Fruit fly (Drosophila melanogaster) whole organism: ENCODE results near the gene ND-51.

Source experiments
- CG8478 ChIP-seq: fragments of >200 bp; optimal IDR thresholded peaks from 2 replicates; lab custom pipeline; 2018; ENCODE audit warnings: inconsistent platforms
- Dll ChIP-seq: fragments of >200 bp; optimal IDR thresholded peaks from 2 replicates; lab custom pipeline; 2017
- EcR ChIP-seq, 2 experiments: fragments of >200 bp; optimal IDR thresholded peaks; 2 replicates each; lab custom pipeline; 2017; ENCODE audit warnings: missing biosample characterization in 2 of 2, missing genetic modification characterization in 2 of 2, missing genetic modification reagents in 2 of 2
- pan ChIP-seq: fragments of >200 bp; optimal IDR thresholded peaks from 2 replicates; lab custom pipeline; 2017
- psq ChIP-seq: fragments of >200 bp; optimal IDR thresholded peaks from 2 replicates; lab custom pipeline; 2017
- usp ChIP-seq: fragments of >200 bp; optimal IDR thresholded peaks from 2 replicates; lab custom pipeline; 2017; ENCODE audit warnings: missing biosample characterization, missing genetic modification characterization, mixed read lengths

ND-51 gene

dm6 chr2L:6077632-6078031 lies 15.1 kb upstream of the ND-51 start:
- TF ChIP-seq Dll (no peak), CG8478 (lab: Kevin White, UChicago) (no peak), EcR (GFP tag; optimal IDR thresholded peaks at IDR 0.05; lab: Kevin White, UChicago) (no peak), pan (no peak), usp (GFP tag; lab: Kevin White, UChicago) (no peak), psq (lab: Kevin White, UChicago) (no peak)

dm6 chr2L:6076829-6077364 lies 14.3 kb upstream of the ND-51 start:
- TF ChIP-seq psq (lab: Kevin White, UChicago), result no peak
- TF ChIP-seq Dll, result no peak
- TF ChIP-seq EcR (GFP tag; optimal IDR thresholded peaks at IDR 0.05; lab: Kevin White, UChicago), result peak in 1 of 2 experiments; percentile 16
- no peak for TF ChIP-seq pan
- no peak for TF ChIP-seq usp (GFP tag; lab: Kevin White, UChicago)
- no peak for TF ChIP-seq CG8478 (lab: Kevin White, UChicago)

dm6 chr2L:6076143-6076542 lies 13.6 kb upstream of the ND-51 start:
- no peak for TF ChIP-seq pan
- TF ChIP-seq EcR (GFP tag; optimal IDR thresholded peaks at IDR 0.05; lab: Kevin White, UChicago), result no peak
- TF ChIP-seq psq (lab: Kevin White, UChicago), result no peak
- no peak for TF ChIP-seq CG8478 (lab: Kevin White, UChicago)
- TF ChIP-seq usp (GFP tag; lab: Kevin White, UChicago), result no peak
- TF ChIP-seq Dll, result no peak

dm6 chr2L:6075345-6075744 lies 12.8 kb upstream of the ND-51 start:
- no peak for TF ChIP-seq CG8478 (lab: Kevin White, UChicago)
- TF ChIP-seq psq (lab: Kevin White, UChicago), result no peak
- no peak for TF ChIP-seq Dll
- TF ChIP-seq usp (GFP tag; lab: Kevin White, UChicago), result no peak
- no peak for TF ChIP-seq pan
- TF ChIP-seq EcR (GFP tag; optimal IDR thresholded peaks at IDR 0.05; lab: Kevin White, UChicago), result no peak

- TF ChIP-seq CG8478 (lab: Kevin White, UChicago), result no peak
- no peak for TF ChIP-seq psq (lab: Kevin White, UChicago)
- TF ChIP-seq pan, result no peak
- no peak for TF ChIP-seq Dll
These were observed 11.8 kb upstream of the ND-51 start for dm6 chr2L:6074314-6074713.

dm6 chr2L:6073894-6074293 lies 11.3 kb upstream of the ND-51 start:
- no peak for TF ChIP-seq pan
- no peak for TF ChIP-seq Dll
- no peak for TF ChIP-seq EcR (GFP tag; optimal IDR thresholded peaks at IDR 0.05; lab: Kevin White, UChicago)
- TF ChIP-seq CG8478 (lab: Kevin White, UChicago), result no peak

dm6 chr2L:6072124-6072523 lies 9.6 kb upstream of the ND-51 start:
- no peak for TF ChIP-seq pan
- no peak for TF ChIP-seq psq (lab: Kevin White, UChicago)
- no peak for TF ChIP-seq Dll
- no peak for TF ChIP-seq usp (GFP tag; lab: Kevin White, UChicago)
- no peak for TF ChIP-seq CG8478 (lab: Kevin White, UChicago)
- no peak for TF ChIP-seq EcR (GFP tag; optimal IDR thresholded peaks at IDR 0.05; lab: Kevin White, UChicago)

dm6 chr2L:6070656-6071231 lies 8.2 kb upstream of the ND-51 start, which contains the start of the genes CG9154 and Kr-h2:
Gene CG9154 (minus strand): TSS chr2L:6070686.
Gene Kr-h2 (plus strand): TSS chr2L:6070990.
- TF ChIP-seq psq (lab: Kevin White, UChicago) (no peak), EcR (GFP tag; optimal IDR thresholded peaks at IDR 0.05; lab: Kevin White, UChicago) (no peak), pan (no peak), CG8478 (lab: Kevin White, UChicago) (no peak), usp (GFP tag; lab: Kevin White, UChicago) (no peak), Dll (no peak)

- TF ChIP-seq EcR (GFP tag; optimal IDR thresholded peaks at IDR 0.05; lab: Kevin White, UChicago), result no peak
- no peak for TF ChIP-seq psq (lab: Kevin White, UChicago)
These were observed 6.1 kb upstream of the ND-51 start, which contains the start of the genes CG9150 and Pfdn1 for dm6 chr2L:6068544-6069251. Gene CG9150 (minus strand): TSS chr2L:6068594. Gene Pfdn1 (plus strand): TSS chr2L:6069079.

dm6 chr2L:6065823-6066222 lies 3.3 kb upstream of the ND-51 start, which contains the start of the genes Fbw5 and CG9147:
Gene Fbw5 (minus strand): TSS chr2L:6065953.
Gene CG9147 (plus strand): TSS chr2L:6065997.
- TF ChIP-seq Dll (no peak), pan (peak; percentile 97)

dm6 chr2L:6060210-6060609 lies 2.3 kb downstream of the ND-51 start, which contains the start of gene CG34180:
Gene CG34180 (plus strand): TSS chr2L:6060510.
- TF ChIP-seq CG8478 (lab: Kevin White, UChicago), result no peak
- no peak for TF ChIP-seq pan
- TF ChIP-seq usp (GFP tag; lab: Kevin White, UChicago), result no peak
- TF ChIP-seq psq (lab: Kevin White, UChicago), result no peak

dm6 chr2L:6053874-6054469 lies 8.6 kb downstream of the ND-51 start, which contains the start of gene CG13995:
Gene CG13995 (plus strand): TSS chr2L:6054302.
- no peak for TF ChIP-seq CG8478 (lab: Kevin White, UChicago)
